Fruit fly (Drosophila melanogaster) Kc167 (cell line): ENCODE data around the gene CG42759.

Experiments used
- Sin3A ChIP-seq: fragments of >200 bp; optimal IDR thresholded peaks from 2 replicates; lab custom pipeline; 2018; ENCODE audit warnings: missing external identifiers
- ttk ChIP-seq: sonication (Bioruptor generic); optimal IDR thresholded peaks from 2 replicates; lab custom pipeline; 2017; ENCODE audit warnings: missing external identifiers

DNA sequence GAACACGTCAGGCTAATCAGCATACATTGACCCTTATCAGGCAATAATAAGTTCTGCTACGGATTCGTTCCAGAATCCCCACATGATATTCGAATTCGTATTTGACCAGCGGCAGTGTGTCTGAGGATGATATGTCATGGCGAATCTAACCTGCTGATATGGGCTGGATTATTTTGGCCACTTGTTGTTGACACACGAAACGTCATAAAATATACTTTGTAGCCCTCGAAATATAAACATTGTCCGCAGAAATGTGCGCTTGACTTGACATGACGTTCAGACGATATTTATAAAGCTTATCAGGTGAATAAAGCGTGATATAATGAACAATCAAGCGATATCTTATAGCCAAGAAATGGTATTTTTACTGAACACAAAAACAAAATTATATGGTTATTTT is 23.5 kb downstream of the CG42759 start:
- no peak for TF ChIP-seq ttk (lab: Kevin White, UChicago)
- TF ChIP-seq Sin3A (lab: Kevin White, UChicago), result no peak
